Worm (Caenorhabditis elegans): ENCODE measurements around the gene sorb-1.

Gene sorb-1

DNA sequence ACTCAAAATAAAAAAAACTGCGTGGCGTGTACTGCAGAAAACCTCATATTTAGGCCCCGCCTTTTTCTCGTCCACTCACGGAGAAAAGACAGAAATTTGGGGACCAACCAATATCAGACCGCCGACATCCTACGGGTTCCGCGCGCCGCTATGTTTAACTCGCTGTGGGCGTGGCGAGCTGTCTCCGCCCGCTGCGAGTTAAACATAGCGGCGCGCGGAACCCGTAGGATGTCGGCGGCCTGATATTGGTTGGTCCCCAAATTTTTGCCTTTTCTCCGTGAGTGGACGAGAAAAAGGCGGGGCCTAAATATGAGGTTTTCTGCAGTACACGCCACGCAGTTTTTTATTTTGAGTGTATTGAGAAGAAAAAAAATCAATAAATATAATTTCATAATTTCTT is 64.3 kb downstream of the sorb-1 start:
- TF ChIP-seq snpc-1.2 (GFP tag; IDR thresholded peaks at IDR 0.05) (peak; percentile 93), F49E8.2 (tag; optimal IDR thresholded peaks at IDR 0.05; ENCODE audit: borderline replicate concordance) (peak; percentile 13), lin-38 (GFP tag; IDR thresholded peaks at IDR 0.05) (0 out of 2 replicates have a peak, but pooled peaks have one; percentile 20)

Measured in whole organism, L4 larva.